Worm (Caenorhabditis elegans): Measurements from ENCODE around the gene C09G4.4.

DNA sequence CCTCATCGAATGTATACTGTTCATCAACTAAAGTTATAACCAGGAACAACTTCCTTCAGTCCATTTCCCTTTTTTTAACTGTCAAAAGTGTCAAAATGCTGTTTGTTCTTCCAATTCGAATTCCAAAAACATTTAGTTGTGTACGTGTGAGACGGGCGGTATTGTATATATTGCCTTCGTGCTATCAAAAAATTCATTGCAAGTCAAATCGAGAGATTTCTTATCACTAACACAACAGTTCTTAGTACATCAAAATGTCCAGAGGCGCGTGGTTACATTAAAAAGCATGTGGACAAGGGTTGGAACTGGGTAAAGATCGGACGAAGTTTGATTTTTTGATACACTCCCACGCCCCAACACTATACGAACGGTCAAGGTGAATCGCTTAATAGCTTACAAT is 15.6 kb downstream of the C09G4.4 start:
- TF ChIP-seq him-1 (tag; optimal IDR thresholded peaks at IDR 0.05) (no peak), W03F9.2 (tag; optimal IDR thresholded peaks at IDR 0.05) (no peak)
